Worm (Caenorhabditis elegans): ENCODE data around the gene rbd-1.

ce11 chrIV:12721106-12721505 lies 3.7 kb upstream of the rbd-1 start, which contains the start of gene T23F6.2:
- TF ChIP-seq pha-4 (tag; optimal IDR thresholded peaks at IDR 0.05) (no peak), nfya-1 (tag; optimal IDR thresholded peaks at IDR 0.05) (no peak), elt-4 (tag; optimal IDR thresholded peaks at IDR 0.05) (no peak)

Data from whole organism, late embryonic.